Worm (Caenorhabditis elegans): ENCODE measurements around the gene R02E4.1.

DNA sequence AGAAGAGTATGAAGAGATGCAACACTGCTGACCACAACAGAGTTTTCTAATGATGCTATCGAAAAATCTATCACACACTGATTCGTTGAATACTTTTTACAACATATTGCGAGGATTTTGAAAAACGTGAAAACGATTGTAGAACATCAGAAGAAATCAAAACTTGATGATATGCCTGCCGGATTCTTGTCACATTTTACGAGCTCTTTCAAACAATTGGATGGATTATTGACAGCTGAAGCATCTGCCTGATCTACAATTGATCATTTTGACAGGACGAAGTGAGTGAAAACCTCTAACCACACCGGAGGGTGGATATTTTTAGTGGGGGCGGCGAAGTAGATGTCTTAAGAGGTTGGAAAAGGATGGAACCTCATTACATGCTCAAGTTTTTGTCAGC is 31.8 kb downstream of the R02E4.1 start:
- no peak for TF ChIP-seq ces-1 (GFP tag; optimal IDR thresholded peaks at IDR 0.05)
- no peak for TF ChIP-seq nhr-237 (tag; optimal IDR thresholded peaks at IDR 0.05)
- no peak for TF ChIP-seq nhr-28 (tag; optimal IDR thresholded peaks at IDR 0.05)
- no peak for TF ChIP-seq snpc-4 (tag; optimal IDR thresholded peaks at IDR 0.05)
- TF ChIP-seq hlh-1 (tag; optimal IDR thresholded peaks at IDR 0.05) = no peak
- no peak for TF ChIP-seq elt-3 (tag; optimal IDR thresholded peaks at IDR 0.05)
- TF ChIP-seq elt-1 (tag; optimal IDR thresholded peaks at IDR 0.05; ENCODE audit: borderline replicate concordance, insufficient read depth) = no peak
- TF ChIP-seq ztf-11 (tag; optimal IDR thresholded peaks at IDR 0.05) = no peak
- no peak for TF ChIP-seq lsy-2 (tag; optimal IDR thresholded peaks at IDR 0.05)
- TF ChIP-seq pha-4 (tag; optimal IDR thresholded peaks at IDR 0.05) = no peak
- TF ChIP-seq mab-5 (tag; optimal IDR thresholded peaks at IDR 0.05) = no peak
- TF ChIP-seq blmp-1 (tag; optimal IDR thresholded peaks at IDR 0.05) = no peak
- TF ChIP-seq ham-2 (GFP tag; optimal IDR thresholded peaks at IDR 0.05) = no peak
